Fruit fly (Drosophila melanogaster) whole organism, embryonic: ENCODE measurements around the gene CG13659.

ENCODE experiments used
- Abd-B ChIP-seq: fragments of 200-800 bp; sonication (Bioruptor generic); optimal IDR thresholded peaks from 2 replicates; lab custom pipeline; 2018; ENCODE audit warnings: missing biosample characterization, mild to moderate bottlenecking, missing genetic modification characterization, moderate library complexity
- Antp ChIP-seq: fragments of 200-800 bp; sonication (Bioruptor generic); optimal IDR thresholded peaks from 3 replicates; lab custom pipeline; 2016; ENCODE audit warnings: missing biosample characterization, missing genetic modification characterization
- B-H2 ChIP-seq: fragments of 200-800 bp; sonication (Bioruptor generic); optimal IDR thresholded peaks from 2 replicates; lab custom pipeline; 2018; ENCODE audit warnings: missing biosample characterization, mild to moderate bottlenecking, missing genetic modification characterization
- Bgb ChIP-seq: fragments of 200-800 bp; sonication (Bioruptor generic); IDR thresholded peaks from 2 replicates; pipeline ENCODE4 v1.3.6; 2022; ENCODE audit warnings: missing biosample characterization, missing genetic modification characterization; ENCODE audit not compliant: partially characterized antibody
- Blimp-1 ChIP-seq: fragments of 200-800 bp; sonication (Bioruptor generic); optimal IDR thresholded peaks from 3 replicates; lab custom pipeline; 2018; ENCODE audit warnings: missing biosample characterization, missing genetic modification characterization, mild to moderate bottlenecking, moderate library complexity, missing genetic modification reagents
- CG10959 ChIP-seq: fragments of 200-800 bp; sonication (Bioruptor generic); IDR thresholded peaks from 2 replicates; pipeline ENCODE4 v1.3.6; 2022; ENCODE audit warnings: missing biosample characterization, missing genetic modification characterization
- CG11504 ChIP-seq: fragments of 200-800 bp; sonication (Bioruptor generic); optimal IDR thresholded peaks from 3 replicates; lab custom pipeline; 2019; ENCODE audit warnings: missing biosample characterization, mild to moderate bottlenecking, missing genetic modification characterization, moderate library complexity
- CG12391 ChIP-seq: fragments of 200-800 bp; sonication (Bioruptor generic); optimal IDR thresholded peaks from 3 replicates; lab custom pipeline; 2018; ENCODE audit warnings: missing biosample characterization, mild to moderate bottlenecking, missing genetic modification characterization, moderate library complexity
- CG12769 ChIP-seq: fragments of 200-800 bp; sonication (Bioruptor generic); optimal IDR thresholded peaks from 2 replicates; lab custom pipeline; 2019; ENCODE audit warnings: missing biosample characterization, mild to moderate bottlenecking, missing genetic modification characterization, moderate library complexity
- CG13287 ChIP-seq: fragments of 200-800 bp; sonication (Bioruptor generic); IDR thresholded peaks from 2 replicates; pipeline ENCODE4 v1.3.6; 2022; ENCODE audit warnings: missing biosample characterization, missing genetic modification characterization; ENCODE audit not compliant: partially characterized antibody
- CG13296 ChIP-seq: fragments of 200-800 bp; sonication (Bioruptor generic); optimal IDR thresholded peaks from 3 replicates; lab custom pipeline; 2018; ENCODE audit warnings: missing biosample characterization, mild to moderate bottlenecking, missing genetic modification characterization
- CG17802 ChIP-seq: fragments of 200-800 bp; sonication (Bioruptor generic); optimal IDR thresholded peaks from 2 replicates; lab custom pipeline; 2018; ENCODE audit warnings: missing biosample characterization, mild to moderate bottlenecking, missing genetic modification characterization, moderate library complexity
- CG17912 ChIP-seq: fragments of 200-800 bp; sonication (Bioruptor generic); optimal IDR thresholded peaks from 2 replicates; lab custom pipeline; 2018; ENCODE audit warnings: missing biosample characterization, mild to moderate bottlenecking, missing genetic modification characterization
- CG1792 ChIP-seq: fragments of 200-800 bp; sonication (Bioruptor generic); optimal IDR thresholded peaks from 2 replicates; lab custom pipeline; 2016; ENCODE audit warnings: missing biosample characterization, missing genetic modification characterization
- CG2129 ChIP-seq: fragments of 200-800 bp; sonication (Bioruptor generic); IDR thresholded peaks from 2 replicates; pipeline ENCODE4 v1.3.6; 2022; ENCODE audit warnings: missing biosample characterization, missing genetic modification characterization; ENCODE audit not compliant: partially characterized antibody
- CG32532 ChIP-seq: fragments of 200-800 bp; sonication (Bioruptor generic); IDR thresholded peaks from 2 replicates; pipeline ENCODE4 v1.3.6; 2022; ENCODE audit warnings: missing biosample characterization, missing genetic modification characterization
- CG3847 ChIP-seq: fragments of 200-800 bp; sonication (Bioruptor generic); IDR thresholded peaks from 2 replicates; pipeline ENCODE4 v1.3.6; 2022; ENCODE audit warnings: missing biosample characterization, missing genetic modification characterization
- CG4282 ChIP-seq: fragments of 200-800 bp; sonication (Bioruptor generic); optimal IDR thresholded peaks from 2 replicates; lab custom pipeline; 2016; ENCODE audit warnings: missing biosample characterization, missing genetic modification characterization
- CG4617 ChIP-seq: fragments of 200-800 bp; sonication (Bioruptor generic); optimal IDR thresholded peaks from 3 replicates; lab custom pipeline; 2016; ENCODE audit warnings: missing biosample characterization, missing genetic modification characterization, borderline replicate concordance
- CG5180 ChIP-seq: fragments of 200-800 bp; sonication (Bioruptor generic); optimal IDR thresholded peaks from 3 replicates; lab custom pipeline; 2017; ENCODE audit warnings: missing biosample characterization, missing genetic modification characterization, mild to moderate bottlenecking, moderate library complexity, missing genetic modification reagents
- CG7372 ChIP-seq: fragments of 200-800 bp; sonication (Bioruptor generic); IDR thresholded peaks from 2 replicates; pipeline ENCODE4 v1.3.6; 2022; ENCODE audit warnings: missing biosample characterization, missing genetic modification characterization
- CG7987 ChIP-seq: fragments of 200-800 bp; sonication (Bioruptor generic); optimal IDR thresholded peaks from 2 replicates; lab custom pipeline; 2018; ENCODE audit warnings: missing biosample characterization, mild to moderate bottlenecking, missing genetic modification characterization, moderate library complexity
- CG9609 ChIP-seq: fragments of 200-800 bp; sonication (Bioruptor generic); optimal IDR thresholded peaks from 3 replicates; lab custom pipeline; 2016; ENCODE audit warnings: missing biosample characterization, missing genetic modification characterization
- CG9876 ChIP-seq: fragments of 200-800 bp; sonication (Bioruptor generic); optimal IDR thresholded peaks from 2 replicates; lab custom pipeline; 2016; ENCODE audit warnings: missing biosample characterization, missing genetic modification characterization
- CG9932 ChIP-seq: fragments of 200-800 bp; sonication (Bioruptor generic); IDR thresholded peaks from 2 replicates; pipeline ENCODE4 v1.3.6; 2022; ENCODE audit warnings: missing biosample characterization, missing genetic modification characterization
- CoRest ChIP-seq: fragments of 200-800 bp; sonication (Bioruptor generic); optimal IDR thresholded peaks from 3 replicates; lab custom pipeline; 2018; ENCODE audit warnings: missing biosample characterization, mild to moderate bottlenecking, missing genetic modification characterization, moderate library complexity
- Dbx ChIP-seq: fragments of 200-800 bp; sonication (Bioruptor generic); IDR thresholded peaks from 3 replicates; pipeline ENCODE4 v1.3.6; 2022; ENCODE audit warnings: missing biosample characterization, missing genetic modification characterization
- Dll ChIP-seq: fragments of 200-800 bp; sonication (Bioruptor generic); IDR thresholded peaks from 4 replicates; pipeline ENCODE4 v1.3.6; 2022; ENCODE audit warnings: missing biosample characterization, missing genetic modification characterization; ENCODE audit not compliant: partially characterized antibody
- Gsc ChIP-seq: fragments of 200-800 bp; sonication (Bioruptor generic); IDR thresholded peaks from 2 replicates; pipeline ENCODE4 v1.3.6; 2022; ENCODE audit warnings: missing biosample characterization, missing genetic modification characterization
- Hey ChIP-seq: fragments of 200-800 bp; sonication (Bioruptor generic); optimal IDR thresholded peaks from 3 replicates; lab custom pipeline; 2018; ENCODE audit warnings: missing biosample characterization, mild to moderate bottlenecking, missing genetic modification characterization
- Hr3 ChIP-seq: fragments of 200-800 bp; sonication (Bioruptor generic); optimal IDR thresholded peaks from 3 replicates; lab custom pipeline; 2016; ENCODE audit warnings: missing biosample characterization, missing genetic modification characterization
- MESR4 ChIP-seq: fragments of 200-800 bp; sonication (Bioruptor generic); optimal IDR thresholded peaks from 2 replicates; lab custom pipeline; 2018; ENCODE audit warnings: missing biosample characterization, mild to moderate bottlenecking, missing genetic modification characterization, moderate library complexity
- Mad ChIP-seq: fragments of 200-800 bp; sonication (Bioruptor generic); optimal IDR thresholded peaks from 2 replicates; lab custom pipeline; 2016; ENCODE audit warnings: missing biosample characterization, missing genetic modification characterization
- Mrtf ChIP-seq: fragments of 200-800 bp; sonication (Bioruptor generic); IDR thresholded peaks from 3 replicates; pipeline ENCODE4 v1.3.6; 2022; ENCODE audit warnings: missing biosample characterization, missing genetic modification characterization
- NFAT ChIP-seq: fragments of 200-800 bp; sonication (Bioruptor generic); IDR thresholded peaks from 2 replicates; pipeline ENCODE4 v1.3.6; 2022; ENCODE audit warnings: missing biosample characterization, missing genetic modification characterization
- Neu2 ChIP-seq: fragments of 200-800 bp; sonication (Bioruptor generic); optimal IDR thresholded peaks from 3 replicates; lab custom pipeline; 2016; ENCODE audit warnings: missing biosample characterization, missing genetic modification characterization, borderline replicate concordance
- Rx ChIP-seq: fragments of 200-800 bp; sonication (Bioruptor generic); IDR thresholded peaks from 2 replicates; pipeline ENCODE4 v1.3.6; 2022; ENCODE audit warnings: missing biosample characterization, missing genetic modification characterization
- Six4 ChIP-seq: fragments of 200-800 bp; sonication (Bioruptor generic); optimal IDR thresholded peaks from 2 replicates; lab custom pipeline; 2016; ENCODE audit warnings: missing biosample characterization, missing genetic modification characterization
- abd-A ChIP-seq: fragments of 200-800 bp; sonication (Bioruptor generic); optimal IDR thresholded peaks from 3 replicates; lab custom pipeline; 2019; ENCODE audit warnings: missing biosample characterization, mild to moderate bottlenecking, missing genetic modification characterization, moderate library complexity
- fu2 ChIP-seq: fragments of 200-800 bp; sonication (Bioruptor generic); optimal IDR thresholded peaks from 2 replicates; lab custom pipeline; 2016; ENCODE audit warnings: missing biosample characterization, missing genetic modification characterization
- ham ChIP-seq: fragments of 200-800 bp; sonication (Bioruptor generic); IDR thresholded peaks from 2 replicates; pipeline ENCODE4 v1.3.6; 2022; ENCODE audit warnings: missing biosample characterization, missing genetic modification characterization
- ind ChIP-seq: fragments of 200-800 bp; sonication (Bioruptor generic); optimal IDR thresholded peaks from 3 replicates; lab custom pipeline; 2016; ENCODE audit warnings: missing biosample characterization, missing genetic modification characterization
- kni ChIP-seq: fragments of 200-800 bp; sonication (Bioruptor generic); optimal IDR thresholded peaks from 3 replicates; lab custom pipeline; 2017; ENCODE audit warnings: mild to moderate bottlenecking, missing biosample characterization, missing genetic modification reagents, missing genetic modification characterization
- lbe ChIP-seq: fragments of 200-800 bp; sonication (Bioruptor generic); optimal IDR thresholded peaks from 2 replicates; lab custom pipeline; 2016; ENCODE audit warnings: missing biosample characterization, mild to moderate bottlenecking, missing genetic modification characterization
- lola ChIP-seq, 3 experiments: fragments of >200 bp in 2 of 3; fragments of 200-800 bp in 1 of 3; sonication (Bioruptor generic) in 1 of 3; optimal IDR thresholded peaks; 2 replicates each; lab custom pipeline; 2017 to 2019; ENCODE audit warnings: missing biosample characterization in 3 of 3, missing genetic modification characterization in 3 of 3, mild to moderate bottlenecking in 1 of 3, moderate library complexity in 1 of 3
- nmo ChIP-seq: fragments of 200-800 bp; sonication (Bioruptor generic); optimal IDR thresholded peaks from 2 replicates; lab custom pipeline; 2018; ENCODE audit warnings: missing biosample characterization, mild to moderate bottlenecking, missing genetic modification characterization, moderate library complexity
- pan ChIP-seq, 4 experiments: fragments of >200 bp in 3 of 4; fragments of 200-800 bp in 1 of 4; sonication (Bioruptor generic) in 1 of 4; optimal IDR thresholded peaks in 3 of 4; IDR thresholded peaks in 1 of 4; 2 replicates each; pipeline versions ENCODE4 v1.3.6 to Lab custom; 2017 to 2022; ENCODE audit warnings: missing biosample characterization in 2 of 4, missing genetic modification characterization in 2 of 4, mixed read lengths in 1 of 4
- wdn ChIP-seq: fragments of 200-800 bp; sonication (Bioruptor generic); IDR thresholded peaks from 2 replicates; pipeline ENCODE4 v1.3.6; 2022; ENCODE audit warnings: missing biosample characterization, missing genetic modification characterization
- wor ChIP-seq: fragments of 200-800 bp; sonication (Bioruptor generic); IDR thresholded peaks from 2 replicates; pipeline ENCODE4 v1.3.6; 2022; ENCODE audit warnings: missing biosample characterization, missing genetic modification characterization

The CG13659 gene

dm6 chr3R:25262322-25262761 is 38.3 kb upstream of the CG13659 start, which contains the start of the genes Kdsr and CG11858 (continued):
- no peak for TF ChIP-seq CG17912
- no peak for TF ChIP-seq CG11504
- TF ChIP-seq Dll (GFP tag; lab: Robert Waterston, UW), result peak; percentile 45; the same call in 1 of the 4 replicates
- TF ChIP-seq B-H2 (GFP tag; lab: Kevin White, UChicago), result peak; percentile 74
- peak; percentile 45 for TF ChIP-seq CG17802 (tag; lab: Kevin White, UChicago)
- peak in 1 of 3 experiments; percentile 53 for TF ChIP-seq lola (GFP tag; optimal IDR thresholded peaks at IDR 0.05; lab: Kevin White, UChicago)
- peak; percentile 66 for TF ChIP-seq ind (GFP tag; lab: Kevin White, UChicago)
- no peak for TF ChIP-seq CG5180 (GFP tag; lab: Kevin White, UChicago)
- TF ChIP-seq CG7372 (GFP tag; lab: Robert Waterston, UW), result peak; percentile 35; the same call in 1 of the 2 replicates
- TF ChIP-seq NFAT (GFP tag; lab: Robert Waterston, UW), result peak; percentile 39; the same call in 1 of the 2 replicates
- TF ChIP-seq CG2129 (GFP tag; lab: Robert Waterston, UW), result no peak
- TF ChIP-seq wdn, result 0 out of 2 replicates have a peak, but pooled peaks have one; percentile 48
- peak; percentile 56 for TF ChIP-seq CG13296
- no peak for TF ChIP-seq Gsc (GFP tag; lab: Robert Waterston, UW)
- peak; percentile 30 for TF ChIP-seq CG4617
- TF ChIP-seq CG12391 (tag; lab: Kevin White, UChicago), result peak; percentile 79
- TF ChIP-seq Mrtf, result no peak
- no peak for TF ChIP-seq CG9876 (GFP tag; lab: Kevin White, UChicago)
- peak; percentile 80 for TF ChIP-seq CG9932 (GFP tag; lab: Robert Waterston, UW)
- no peak for TF ChIP-seq Blimp-1
- peak; percentile 43 for TF ChIP-seq MESR4
- peak; percentile 68 for TF ChIP-seq CG3847 (GFP tag; lab: Robert Waterston, UW)
- peak; percentile 26 for TF ChIP-seq CG9609 (GFP tag; lab: Kevin White, UChicago)
- TF ChIP-seq CoRest (tag; lab: Kevin White, UChicago), result peak; percentile 71
- TF ChIP-seq CG13287 (GFP tag; lab: Robert Waterston, UW), result peak; percentile 64; the same call in 1 of the 2 replicates
- TF ChIP-seq Six4, result no peak
- peak; percentile 6 for TF ChIP-seq kni
- peak; percentile 21 for TF ChIP-seq fu2 (GFP tag; lab: Kevin White, UChicago)
- peak; percentile 63 for TF ChIP-seq Hr3 (GFP tag; lab: Kevin White, UChicago)
- 0 out of 2 replicates have a peak, but pooled peaks have one; percentile 34 for TF ChIP-seq CG10959 (GFP tag; lab: Robert Waterston, UW)
- peak; percentile 50 for TF ChIP-seq Rx (GFP tag; lab: Robert Waterston, UW)
- TF ChIP-seq CG32532 (GFP tag; lab: Robert Waterston, UW), result peak; percentile 68
- peak; percentile 40 for TF ChIP-seq CG1792
- peak; percentile 28 for TF ChIP-seq Antp
- TF ChIP-seq nmo, result peak; percentile 75
- peak; percentile 68 for TF ChIP-seq CG12769 (tag; lab: Kevin White, UChicago)
- TF ChIP-seq Hey (tag; lab: Kevin White, UChicago), result no peak
- no peak for TF ChIP-seq CG4282
- peak; percentile 61 for TF ChIP-seq Mad (GFP tag; lab: Kevin White, UChicago)
- peak; percentile 48 for TF ChIP-seq CG7987 (GFP tag; lab: Kevin White, UChicago)
- no peak for TF ChIP-seq lbe
- no peak for TF ChIP-seq abd-A (tag; lab: Kevin White, UChicago)
- TF ChIP-seq pan (optimal IDR thresholded peaks at IDR 0.05; lab: Kevin White, UChicago), result no peak
- TF ChIP-seq pan (GFP tag; optimal IDR thresholded peaks at IDR 0.05 in 1 of 2, IDR thresholded peaks at IDR 0.05 in 1 of 2), result peak in 1 of 2 experiments; percentile 64
- peak; percentile 61; the same call in 1 of the 3 replicates for TF ChIP-seq Dbx (GFP tag; lab: Robert Waterston, UW)
- TF ChIP-seq wor (GFP tag; lab: Robert Waterston, UW), result peak; percentile 46; the same call in 1 of the 2 replicates
- TF ChIP-seq Abd-B, result no peak
- no peak for TF ChIP-seq Neu2
- no peak for TF ChIP-seq Bgb (GFP tag; lab: Robert Waterston, UW)
- no peak for TF ChIP-seq ham (GFP tag; lab: Robert Waterston, UW)
